Fruit fly (Drosophila melanogaster) whole organism, embryonic: ENCODE measurements around the gene Rchy1.

Experiments
- Aef1 ChIP-seq: fragments of 200-800 bp; sonication (Bioruptor generic); IDR thresholded peaks from 3 replicates; pipeline ENCODE4 v1.3.6; 2022; ENCODE audit warnings: missing biosample characterization, missing genetic modification characterization
- Asciz ChIP-seq: fragments of 200-800 bp; sonication (Bioruptor generic); optimal IDR thresholded peaks from 2 replicates; lab custom pipeline; 2017; ENCODE audit warnings: missing biosample characterization, mild to moderate bottlenecking, missing genetic modification characterization, missing genetic modification reagents
- Bdp1 ChIP-seq: fragments of 200-800 bp; sonication (Bioruptor generic); optimal IDR thresholded peaks from 3 replicates; lab custom pipeline; 2016; ENCODE audit warnings: missing biosample characterization, missing genetic modification characterization
- CG10321 ChIP-seq: fragments of 200-800 bp; sonication (Bioruptor generic); IDR thresholded peaks from 2 replicates; pipeline ENCODE4 v1.3.6; 2022; ENCODE audit warnings: missing biosample characterization, missing genetic modification characterization
- CG11247 ChIP-seq: fragments of 200-800 bp; sonication (Bioruptor generic); IDR thresholded peaks from 2 replicates; pipeline ENCODE4 v1.3.6; 2022; ENCODE audit warnings: missing biosample characterization, missing genetic modification characterization
- CG12071 ChIP-seq: fragments of 200-800 bp; sonication (Bioruptor generic); optimal IDR thresholded peaks from 3 replicates; lab custom pipeline; 2018; ENCODE audit warnings: missing biosample characterization, mild to moderate bottlenecking, missing genetic modification characterization
- CG12104 ChIP-seq: fragments of 200-800 bp; sonication (Bioruptor generic); optimal IDR thresholded peaks from 3 replicates; lab custom pipeline; 2016; ENCODE audit warnings: missing biosample characterization, missing genetic modification characterization
- CG12391 ChIP-seq: fragments of 200-800 bp; sonication (Bioruptor generic); optimal IDR thresholded peaks from 3 replicates; lab custom pipeline; 2018; ENCODE audit warnings: missing biosample characterization, mild to moderate bottlenecking, missing genetic modification characterization, moderate library complexity
- CG14860 ChIP-seq: fragments of 200-800 bp; sonication (Bioruptor generic); IDR thresholded peaks from 3 replicates; pipeline ENCODE4 v1.3.6; 2022; ENCODE audit warnings: missing biosample characterization, missing genetic modification characterization; ENCODE audit not compliant: partially characterized antibody
- CG15601 ChIP-seq: fragments of 200-800 bp; sonication (Bioruptor generic); optimal IDR thresholded peaks from 3 replicates; lab custom pipeline; 2019; ENCODE audit warnings: missing biosample characterization, mild to moderate bottlenecking, missing genetic modification characterization, moderate library complexity
- CG17568 ChIP-seq: fragments of 200-800 bp; sonication (Bioruptor generic); optimal IDR thresholded peaks from 2 replicates; lab custom pipeline; 2018; ENCODE audit warnings: missing biosample characterization, mild to moderate bottlenecking, missing genetic modification characterization, moderate library complexity
- CG1792 ChIP-seq: fragments of 200-800 bp; sonication (Bioruptor generic); optimal IDR thresholded peaks from 2 replicates; lab custom pipeline; 2016; ENCODE audit warnings: missing biosample characterization, missing genetic modification characterization
- CG18764 ChIP-seq: fragments of 200-800 bp; sonication (Bioruptor generic); optimal IDR thresholded peaks from 3 replicates; lab custom pipeline; 2016; ENCODE audit warnings: missing biosample characterization, missing genetic modification characterization
- CG4282 ChIP-seq: fragments of 200-800 bp; sonication (Bioruptor generic); optimal IDR thresholded peaks from 2 replicates; lab custom pipeline; 2016; ENCODE audit warnings: missing biosample characterization, missing genetic modification characterization
- CG4854 ChIP-seq: fragments of 200-800 bp; sonication (Bioruptor generic); optimal IDR thresholded peaks from 2 replicates; lab custom pipeline; 2016; ENCODE audit warnings: missing biosample characterization, missing genetic modification characterization, inconsistent platforms
- CG9727 ChIP-seq: fragments of 200-800 bp; sonication (Bioruptor generic); optimal IDR thresholded peaks from 3 replicates; lab custom pipeline; 2017; ENCODE audit warnings: missing biosample characterization, mild to moderate bottlenecking, missing genetic modification characterization
- CHES-1-like ChIP-seq: fragments of 200-800 bp; sonication (Bioruptor generic); optimal IDR thresholded peaks from 2 replicates; lab custom pipeline; 2016; ENCODE audit warnings: missing biosample characterization, missing genetic modification characterization
- E2f1 ChIP-seq: fragments of 200-800 bp; sonication (Bioruptor generic); IDR thresholded peaks from 2 replicates; pipeline ENCODE4 v1.3.6; 2022; ENCODE audit warnings: missing biosample characterization, missing genetic modification characterization
- E2f2 ChIP-seq: fragments of 200-800 bp; sonication (Bioruptor generic); IDR thresholded peaks from 2 replicates; pipeline ENCODE4 v1.3.6; 2022; ENCODE audit warnings: missing biosample characterization, missing genetic modification characterization
- HHEX ChIP-seq: fragments of 200-800 bp; sonication (Bioruptor generic); optimal IDR thresholded peaks from 3 replicates; lab custom pipeline; 2017; ENCODE audit warnings: missing biosample characterization, mild to moderate bottlenecking, missing genetic modification characterization, missing genetic modification reagents
- HLH54F ChIP-seq: fragments of 200-800 bp; sonication (Bioruptor generic); optimal IDR thresholded peaks from 3 replicates; lab custom pipeline; 2016; ENCODE audit warnings: missing biosample characterization, missing genetic modification characterization
- HmgZ ChIP-seq: fragments of 200-800 bp; sonication (Bioruptor generic); optimal IDR thresholded peaks from 2 replicates; lab custom pipeline; 2018; ENCODE audit warnings: missing biosample characterization, mild to moderate bottlenecking, missing genetic modification characterization
- Hsf ChIP-seq: fragments of 200-800 bp; sonication (Bioruptor generic); optimal IDR thresholded peaks from 3 replicates; lab custom pipeline; 2016; ENCODE audit warnings: missing biosample characterization, missing genetic modification characterization
- MBD-R2 ChIP-seq: fragments of 200-800 bp; sonication (Bioruptor generic); IDR thresholded peaks from 2 replicates; pipeline ENCODE4 v1.3.6; 2022; ENCODE audit warnings: missing biosample characterization, missing genetic modification characterization
- Pdp1 ChIP-seq, 2 experiments: fragments of 200-800 bp; sonication (Bioruptor generic); optimal IDR thresholded peaks; 3 replicates each; lab custom pipeline; 2016; ENCODE audit warnings: missing biosample characterization in 2 of 2, missing genetic modification characterization in 2 of 2, mild to moderate bottlenecking in 1 of 2, moderate library complexity in 1 of 2
- Poxn ChIP-seq: fragments of 200-800 bp; sonication (Bioruptor generic); IDR thresholded peaks from 2 replicates; pipeline ENCODE4 v1.3.6; 2022; ENCODE audit warnings: missing biosample characterization, missing genetic modification characterization
- Six4 ChIP-seq: fragments of 200-800 bp; sonication (Bioruptor generic); optimal IDR thresholded peaks from 2 replicates; lab custom pipeline; 2016; ENCODE audit warnings: missing biosample characterization, missing genetic modification characterization
- Spps ChIP-seq: fragments of 200-800 bp; sonication (Bioruptor generic); optimal IDR thresholded peaks from 2 replicates; lab custom pipeline; 2018; ENCODE audit warnings: missing biosample characterization, mild to moderate bottlenecking, missing genetic modification characterization
- az2 ChIP-seq: fragments of 200-800 bp; sonication (Bioruptor generic); optimal IDR thresholded peaks from 3 replicates; lab custom pipeline; 2016; ENCODE audit warnings: missing biosample characterization, missing genetic modification characterization
- caup ChIP-seq: fragments of 200-800 bp; sonication (Bioruptor generic); optimal IDR thresholded peaks from 3 replicates; lab custom pipeline; 2017; ENCODE audit warnings: missing biosample characterization, mild to moderate bottlenecking, missing genetic modification characterization, moderate library complexity; ENCODE audit not compliant: severe bottlenecking
- chinmo ChIP-seq: fragments of 200-800 bp; sonication (Bioruptor generic); IDR thresholded peaks from 4 replicates; pipeline ENCODE4 v1.3.6; 2022; ENCODE audit warnings: missing biosample characterization, missing genetic modification characterization; ENCODE audit not compliant: partially characterized antibody
- crp ChIP-seq, 2 experiments: fragments of 200-800 bp; sonication (Bioruptor generic); optimal IDR thresholded peaks; 2 replicates in 1 of 2; 3 replicates in 1 of 2; lab custom pipeline; 2017; ENCODE audit warnings: missing biosample characterization in 2 of 2, missing genetic modification characterization in 2 of 2, mild to moderate bottlenecking in 1 of 2, moderate library complexity in 1 of 2
- dan ChIP-seq: fragments of 200-800 bp; sonication (Bioruptor generic); IDR thresholded peaks from 2 replicates; pipeline ENCODE4 v1.3.6; 2022; ENCODE audit warnings: missing biosample characterization, missing genetic modification characterization
- esg ChIP-seq: fragments of 200-800 bp; sonication (Bioruptor generic); conservative IDR thresholded peaks from 2 replicates; pipeline ENCODE4 v1.3.6; 2022; ENCODE audit warnings: missing biosample characterization, missing genetic modification characterization
- fd64A ChIP-seq: fragments of 200-800 bp; sonication (Bioruptor generic); optimal IDR thresholded peaks from 3 replicates; lab custom pipeline; 2018; ENCODE audit warnings: missing biosample characterization, mild to moderate bottlenecking, missing genetic modification characterization
- fd96Cb ChIP-seq: fragments of 200-800 bp; sonication (Bioruptor generic); optimal IDR thresholded peaks from 2 replicates; lab custom pipeline; 2018; ENCODE audit warnings: missing biosample characterization, mild to moderate bottlenecking, missing genetic modification characterization, moderate library complexity
- grau ChIP-seq: fragments of 200-800 bp; optimal IDR thresholded peaks from 3 replicates; lab custom pipeline; 2019; ENCODE audit warnings: missing biosample characterization, mild to moderate bottlenecking, missing genetic modification characterization, moderate library complexity
- gsb-n ChIP-seq: fragments of 200-800 bp; sonication (Bioruptor generic); optimal IDR thresholded peaks from 3 replicates; lab custom pipeline; 2018; ENCODE audit warnings: missing biosample characterization, mild to moderate bottlenecking, missing genetic modification characterization
- ham ChIP-seq: fragments of 200-800 bp; sonication (Bioruptor generic); IDR thresholded peaks from 2 replicates; pipeline ENCODE4 v1.3.6; 2022; ENCODE audit warnings: missing biosample characterization, missing genetic modification characterization
- jigr1 ChIP-seq: fragments of 200-800 bp; sonication (Bioruptor generic); IDR thresholded peaks from 3 replicates; pipeline ENCODE4 v1.3.6; 2022; ENCODE audit warnings: missing biosample characterization, missing genetic modification characterization
- kay ChIP-seq: fragments of 200-800 bp; sonication (Bioruptor generic); optimal IDR thresholded peaks from 2 replicates; lab custom pipeline; 2016; ENCODE audit warnings: missing biosample characterization, missing genetic modification characterization
- oc ChIP-seq: fragments of 200-800 bp; sonication (Bioruptor generic); optimal IDR thresholded peaks from 2 replicates; lab custom pipeline; 2018; ENCODE audit warnings: missing biosample characterization, mild to moderate bottlenecking, missing genetic modification characterization, moderate library complexity
- pum ChIP-seq: fragments of 200-800 bp; sonication (Bioruptor generic); optimal IDR thresholded peaks from 2 replicates; lab custom pipeline; 2016; ENCODE audit warnings: missing biosample characterization, missing genetic modification characterization
- sens ChIP-seq: fragments of 200-800 bp; sonication (Bioruptor generic); peaks from one replicate; lab custom pipeline; 2016; ENCODE audit warnings: missing biosample characterization, missing genetic modification characterization
- slbo ChIP-seq: fragments of 200-800 bp; sonication (Bioruptor generic); IDR thresholded peaks from 2 replicates; pipeline ENCODE4 v1.3.6; 2022; ENCODE audit warnings: missing biosample characterization, missing genetic modification characterization
- so ChIP-seq: fragments of 200-800 bp; sonication (Bioruptor generic); IDR thresholded peaks from 3 replicates; pipeline ENCODE4 v1.3.6; 2022; ENCODE audit warnings: missing biosample characterization, missing genetic modification characterization
- sob ChIP-seq: fragments of 200-800 bp; sonication (Bioruptor generic); IDR thresholded peaks from 2 replicates; pipeline ENCODE4 v1.3.6; 2022; ENCODE audit warnings: missing biosample characterization, missing genetic modification characterization
- trem ChIP-seq: fragments of 200-800 bp; optimal IDR thresholded peaks from 3 replicates; lab custom pipeline; 2019; ENCODE audit warnings: missing biosample characterization, mild to moderate bottlenecking, missing genetic modification characterization, moderate library complexity
- tx ChIP-seq: fragments of 200-800 bp; sonication (Bioruptor generic); optimal IDR thresholded peaks from 2 replicates; lab custom pipeline; 2016; ENCODE audit warnings: missing biosample characterization, missing genetic modification characterization
- z ChIP-seq: fragments of 200-800 bp; sonication (Bioruptor generic); IDR thresholded peaks from 3 replicates; pipeline ENCODE4 v1.3.6; 2022; ENCODE audit warnings: missing biosample characterization, missing genetic modification characterization
- zfh1 ChIP-seq: fragments of 200-800 bp; sonication (Bioruptor generic); IDR thresholded peaks from 3 replicates; pipeline ENCODE4 v1.3.6; 2022; ENCODE audit warnings: missing biosample characterization, missing genetic modification characterization

The Rchy1 gene

DNA sequence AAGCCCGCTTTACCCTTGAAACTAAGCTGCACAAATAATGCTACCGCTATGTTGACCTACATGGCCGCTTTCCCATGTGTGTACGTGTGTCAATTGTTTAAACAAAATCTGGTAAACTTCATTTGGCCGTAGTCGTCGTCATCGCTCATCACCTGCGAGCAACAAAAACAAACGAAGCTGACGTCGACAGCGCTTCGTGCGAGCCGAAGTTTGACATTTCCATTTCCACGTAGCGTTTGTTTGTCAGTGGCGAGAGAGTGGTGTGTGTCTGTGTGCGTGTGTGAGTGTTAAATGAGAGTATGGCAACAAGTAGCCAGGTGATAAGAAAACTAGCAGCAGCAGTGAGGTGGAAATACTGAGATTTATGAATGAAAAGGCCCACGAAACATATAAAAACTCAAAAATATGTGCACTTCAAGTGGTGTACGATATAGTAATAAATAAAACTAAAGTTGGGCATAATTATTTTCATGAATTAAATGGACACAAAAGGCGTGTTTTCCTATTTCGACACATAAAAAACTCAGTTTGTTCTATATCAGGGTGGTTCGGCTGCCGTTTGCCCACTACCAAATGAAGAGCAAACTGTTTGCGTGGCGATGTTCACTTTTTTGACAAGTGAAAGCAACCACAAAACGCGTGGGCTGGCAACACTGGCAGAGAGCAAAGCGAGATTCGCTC, 13.9 kb upstream of the Rchy1 start (continued):
- TF ChIP-seq fd96Cb (tag; lab: Kevin White, UChicago): no peak
- peak; percentile 27; the same call in 1 of the 2 replicates for TF ChIP-seq slbo (GFP tag; lab: Robert Waterston, UW)
- no peak for TF ChIP-seq ham
- TF ChIP-seq CG12071: peak; percentile 80
- no peak for TF ChIP-seq Aef1 (GFP tag; lab: Robert Waterston, UW)
- no peak for TF ChIP-seq Six4 (GFP tag; lab: Kevin White, UChicago)
- no peak for TF ChIP-seq esg (GFP tag; lab: Robert Waterston, UW)
- TF ChIP-seq E2f2: peak; percentile 27
- no peak for TF ChIP-seq dan (GFP tag; lab: Robert Waterston, UW)
- TF ChIP-seq pum (GFP tag; lab: Kevin White, UChicago): no peak
- no peak for TF ChIP-seq CG12391 (tag; lab: Kevin White, UChicago)
- TF ChIP-seq trem (tag; lab: Kevin White, UChicago): no peak
- no peak for TF ChIP-seq CG10321 (GFP tag; lab: Robert Waterston, UW)
- TF ChIP-seq jigr1: no peak
- TF ChIP-seq z: no peak
- TF ChIP-seq CG17568: peak; percentile 75
- TF ChIP-seq sens (GFP tag; lab: Kevin White, UChicago): peak; percentile 94
- TF ChIP-seq kay: no peak
- TF ChIP-seq oc (tag; lab: Kevin White, UChicago): no peak
- TF ChIP-seq Spps (tag; lab: Kevin White, UChicago): no peak
- TF ChIP-seq CG14860: no peak
- TF ChIP-seq CG4854 (GFP tag; lab: Kevin White, UChicago): no peak
- TF ChIP-seq CHES-1-like: peak; percentile 39
- no peak for TF ChIP-seq gsb-n (tag; lab: Kevin White, UChicago)
- TF ChIP-seq Hsf (GFP tag; lab: Kevin White, UChicago): no peak
- TF ChIP-seq CG1792: no peak
- TF ChIP-seq crp (GFP tag; optimal IDR thresholded peaks at IDR 0.05; lab: Kevin White, UChicago): no peak
- no peak for TF ChIP-seq Pdp1 (GFP tag; optimal IDR thresholded peaks at IDR 0.05; lab: Kevin White, UChicago)
- 0 out of 3 replicates have a peak, but pooled peaks have one; percentile 20 for TF ChIP-seq so (GFP tag; lab: Robert Waterston, UW)
- peak; percentile 65 for TF ChIP-seq HHEX (GFP tag; lab: Kevin White, UChicago)
- TF ChIP-seq HLH54F (GFP tag; lab: Kevin White, UChicago): no peak
- no peak for TF ChIP-seq MBD-R2 (GFP tag; lab: Robert Waterston, UW)
- TF ChIP-seq CG9727: peak; percentile 23
- no peak for TF ChIP-seq Bdp1
- TF ChIP-seq CG18764 (GFP tag; lab: Kevin White, UChicago): no peak
- TF ChIP-seq caup (GFP tag; lab: Kevin White, UChicago): peak; percentile 77
- TF ChIP-seq CG11247 (GFP tag; lab: Robert Waterston, UW): no peak
- no peak for TF ChIP-seq CG4282 (GFP tag; lab: Kevin White, UChicago)
- TF ChIP-seq CG12104 (GFP tag; lab: Kevin White, UChicago): peak; percentile 7
- peak; percentile 28 for TF ChIP-seq Asciz (GFP tag; lab: Kevin White, UChicago)
- no peak for TF ChIP-seq az2
- no peak for TF ChIP-seq tx (GFP tag; lab: Kevin White, UChicago)
- no peak for TF ChIP-seq zfh1 (GFP tag; lab: Robert Waterston, UW)
- no peak for TF ChIP-seq Poxn (GFP tag; lab: Robert Waterston, UW)
- TF ChIP-seq sob: peak; percentile 53; the same call in 1 of the 2 replicates
- TF ChIP-seq CG15601 (tag; lab: Kevin White, UChicago): peak; percentile 66
- TF ChIP-seq HmgZ (tag; lab: Kevin White, UChicago): peak; percentile 77
- peak; percentile 68; the same call in 1 of the 4 replicates for TF ChIP-seq chinmo (GFP tag; lab: Robert Waterston, UW)
- TF ChIP-seq fd64A: peak; percentile 55
- TF ChIP-seq grau (tag; lab: Kevin White, UChicago): peak; percentile 13
- TF ChIP-seq E2f1 (GFP tag; lab: Robert Waterston, UW): no peak
